Worm (Caenorhabditis elegans): Measurements from ENCODE around the gene F56A11.6.

- no peak for TF ChIP-seq nhr-76 (tag; optimal IDR thresholded peaks at IDR 0.05)
- TF ChIP-seq tlp-1 (tag; optimal IDR thresholded peaks at IDR 0.05) = no peak
- TF ChIP-seq pqm-1 (tag; optimal IDR thresholded peaks at IDR 0.05) = no peak
- no peak for TF ChIP-seq aha-1 (tag; optimal IDR thresholded peaks at IDR 0.05)
- no peak for TF ChIP-seq unc-62 (GFP tag; optimal IDR thresholded peaks at IDR 0.05)
- TF ChIP-seq aly-2 (tag; optimal IDR thresholded peaks at IDR 0.05) = no peak
These were observed 2.0 kb upstream of the F56A11.6 start for ce11 chrIV:584039-584438.
